Worm (Caenorhabditis elegans): ENCODE results near the gene fnip-2.

- no peak for TF ChIP-seq K02D7.2 (tag; optimal IDR thresholded peaks at IDR 0.05)
- TF ChIP-seq K09A11.1 (tag; optimal IDR thresholded peaks at IDR 0.05; ENCODE audit: insufficient read depth), result no peak
- no peak for TF ChIP-seq hlh-15 (tag; optimal IDR thresholded peaks at IDR 0.05)
- TF ChIP-seq pha-4 (tag; optimal IDR thresholded peaks at IDR 0.05), result no peak
- TF ChIP-seq unc-86 (tag; optimal IDR thresholded peaks at IDR 0.05), result no peak
- no peak for TF ChIP-seq elt-2 (tag; optimal IDR thresholded peaks at IDR 0.05)
- TF ChIP-seq ets-4 (tag; optimal IDR thresholded peaks at IDR 0.05), result no peak
Measured at ce11 chrIV:2281353-2281976, 58.8 kb downstream of the fnip-2 start.

Data from whole organism, late embryonic.